Fruit fly (Drosophila melanogaster): ENCODE data around the gene CG12994.
A peak's percentile ranks its signal among the peaks of the same experiment; 100 is the strongest.

The CG12994 gene

DNA sequence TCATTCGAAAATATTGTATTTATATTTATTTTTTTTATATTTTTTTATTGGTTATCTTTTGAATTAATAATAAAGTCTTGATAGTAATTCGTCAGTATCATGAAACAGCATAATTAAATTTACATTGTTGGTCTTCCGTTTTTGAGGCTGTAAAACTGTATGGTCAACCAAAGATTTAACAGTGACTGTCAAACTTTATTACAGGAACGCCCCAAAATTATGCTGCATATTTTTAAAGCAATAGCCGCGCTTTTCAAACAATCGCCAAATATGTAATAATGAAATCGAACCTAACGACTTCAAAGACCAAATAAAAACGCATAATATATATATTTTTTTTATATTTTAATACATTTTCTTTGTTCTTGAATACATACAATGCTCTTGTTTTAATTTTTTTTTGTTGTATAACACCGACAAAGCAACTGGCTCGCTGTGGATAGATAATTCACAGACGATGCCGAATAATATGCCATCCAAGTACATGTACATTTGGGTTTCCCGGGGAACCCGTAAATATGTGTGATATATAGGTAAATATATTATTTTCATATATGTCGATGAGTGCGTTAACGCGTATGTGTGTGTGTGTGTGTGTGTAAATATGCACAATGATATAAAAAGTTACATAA is 12.2 kb upstream of the CG12994 start:
- TF ChIP-seq CG9948 (tag; optimal IDR thresholded peaks at IDR 0.05) (no peak), CG32121 (GFP tag; IDR thresholded peaks at IDR 0.05) (no peak), Pif1A (GFP tag; optimal IDR thresholded peaks at IDR 0.05) (no peak), CG14655 (GFP tag; optimal IDR thresholded peaks at IDR 0.05) (no peak), CG17806 (tag; optimal IDR thresholded peaks at IDR 0.05) (no peak), D1 (tag; optimal IDR thresholded peaks at IDR 0.05) (peak; percentile 88), EcR (GFP tag; optimal IDR thresholded peaks at IDR 0.05) (no peak)

DNA sequence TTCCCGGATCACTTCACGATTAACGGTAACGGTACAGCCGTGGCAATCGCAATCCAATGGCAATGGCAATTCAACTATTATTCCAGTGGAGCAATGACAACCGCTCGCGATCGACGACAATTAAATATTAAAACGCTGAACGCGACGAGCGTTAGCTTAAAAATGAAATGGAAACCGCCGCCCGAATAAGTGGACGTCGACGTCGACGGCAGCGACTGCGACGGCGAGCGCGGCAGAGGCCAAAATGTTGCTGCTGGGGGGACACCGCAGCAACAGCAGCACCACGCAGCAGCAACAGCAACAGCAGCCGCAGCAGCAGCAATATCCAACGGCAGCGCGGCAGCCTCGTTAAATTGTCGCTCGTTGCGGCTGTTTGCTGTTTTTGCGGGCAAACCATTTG is 8.6 kb upstream of the CG12994 start, which contains the start of gene CG8568:
Gene CG8568 (minus strand): TSS at position 101 of the 400 bp plus-strand sequence.
- TF ChIP-seq CG8301 (tag; optimal IDR thresholded peaks at IDR 0.05) (no peak), Pif1A (GFP tag; optimal IDR thresholded peaks at IDR 0.05) (no peak), CG34367 (tag; optimal IDR thresholded peaks at IDR 0.05) (no peak), CG13204 (GFP tag; optimal IDR thresholded peaks at IDR 0.05) (no peak), CG15710 (tag; optimal IDR thresholded peaks at IDR 0.05) (no peak), gl (tag; optimal IDR thresholded peaks at IDR 0.05) (no peak), fd96Ca (GFP tag; IDR thresholded peaks at IDR 0.05) (no peak), Ets98B (GFP tag; IDR thresholded peaks at IDR 0.05) (peak; percentile 24; the same call in 1 of the 2 replicates)

DNA sequence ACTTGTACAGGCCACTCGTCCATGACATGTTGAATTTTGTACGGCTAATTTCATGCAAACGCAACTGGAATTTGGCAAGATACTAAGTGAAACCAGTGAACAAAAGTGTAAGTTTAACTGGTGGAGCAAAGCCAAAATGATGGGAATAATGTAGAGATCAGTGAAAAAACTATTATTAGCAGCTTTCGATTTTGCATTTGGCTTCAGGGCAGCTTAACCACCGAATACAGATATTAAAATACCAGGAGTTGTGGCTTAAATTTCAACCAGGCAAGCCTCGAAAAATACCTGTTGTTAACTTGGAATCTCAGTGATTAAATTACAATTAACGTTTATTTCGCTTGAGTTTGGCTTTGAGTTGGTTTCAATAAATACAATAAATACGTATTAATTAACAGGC is 4.9 kb upstream of the CG12994 start, which contains the start of gene p-cup:
Gene p-cup (minus strand): TSS at position 101 of the 400 bp plus-strand sequence.
- no peak for TF ChIP-seq fd96Ca (GFP tag; IDR thresholded peaks at IDR 0.05)
- TF ChIP-seq Pif1B (GFP tag; optimal IDR thresholded peaks at IDR 0.05) = no peak
- TF ChIP-seq Pif1A (GFP tag; optimal IDR thresholded peaks at IDR 0.05) = no peak
- TF ChIP-seq CG8301 (tag; optimal IDR thresholded peaks at IDR 0.05) = no peak
- no peak for TF ChIP-seq Ets98B (GFP tag; IDR thresholded peaks at IDR 0.05)
- no peak for TF ChIP-seq CG12605 (GFP tag; IDR thresholded peaks at IDR 0.05)
- no peak for TF ChIP-seq CG4496 (GFP tag; IDR thresholded peaks at IDR 0.05)
- no peak for TF ChIP-seq CG34367 (tag; optimal IDR thresholded peaks at IDR 0.05)
- TF ChIP-seq Snoo (tag; optimal IDR thresholded peaks at IDR 0.05) = no peak
- TF ChIP-seq CG10348 (GFP tag; IDR thresholded peaks at IDR 0.05) = no peak
- no peak for TF ChIP-seq CG9948 (tag; optimal IDR thresholded peaks at IDR 0.05)
- no peak for TF ChIP-seq EcR (GFP tag; optimal IDR thresholded peaks at IDR 0.05)
- TF ChIP-seq D1 (tag; optimal IDR thresholded peaks at IDR 0.05) = no peak
- no peak for TF ChIP-seq gl (tag; optimal IDR thresholded peaks at IDR 0.05)
- no peak for TF ChIP-seq CG32121 (GFP tag; IDR thresholded peaks at IDR 0.05)
- TF ChIP-seq CG15710 (tag; optimal IDR thresholded peaks at IDR 0.05) = no peak
- TF ChIP-seq CG8159 (tag; optimal IDR thresholded peaks at IDR 0.05) = no peak
- no peak for TF ChIP-seq rn (GFP tag; IDR thresholded peaks at IDR 0.05)
- no peak for TF ChIP-seq CG17806 (tag; optimal IDR thresholded peaks at IDR 0.05)

DNA sequence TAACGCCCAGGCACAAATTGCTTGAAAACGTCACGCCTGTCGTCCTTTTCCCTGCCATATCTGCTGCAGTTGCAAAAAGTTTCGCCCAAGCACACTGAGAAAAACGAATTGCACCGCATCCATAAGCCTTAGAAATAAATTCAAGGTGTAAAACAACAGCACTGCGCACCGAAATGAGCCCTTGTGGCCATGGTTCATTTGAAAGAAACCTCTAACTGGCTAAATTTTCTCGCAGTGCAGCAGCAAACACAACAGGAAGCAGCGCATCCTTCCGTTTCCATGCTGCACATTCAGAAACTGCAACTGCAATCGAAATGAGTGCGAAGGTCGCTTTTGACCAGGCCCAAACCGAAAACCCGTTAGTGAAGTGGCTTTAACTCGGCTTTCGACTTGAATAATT is 19.4 kb downstream of the CG12994 start:
- TF ChIP-seq CG32121 (GFP tag; IDR thresholded peaks at IDR 0.05) = 0 out of 2 replicates have a peak, but pooled peaks have one; percentile 19
- peak; percentile 23 for TF ChIP-seq CG8159 (tag; optimal IDR thresholded peaks at IDR 0.05)
- TF ChIP-seq CG4496 (GFP tag; IDR thresholded peaks at IDR 0.05) = peak; percentile 61; the same call in 2 of the 3 replicates
- TF ChIP-seq Ets98B (GFP tag; IDR thresholded peaks at IDR 0.05) = no peak
- TF ChIP-seq D1 (tag; optimal IDR thresholded peaks at IDR 0.05) = no peak
- TF ChIP-seq Pif1A (GFP tag; optimal IDR thresholded peaks at IDR 0.05) = peak; percentile 7
- TF ChIP-seq fd96Ca (GFP tag; IDR thresholded peaks at IDR 0.05) = peak; percentile 38; the same call in 1 of the 3 replicates
- TF ChIP-seq CG17806 (tag; optimal IDR thresholded peaks at IDR 0.05) = no peak
- no peak for TF ChIP-seq CG15710 (tag; optimal IDR thresholded peaks at IDR 0.05)

DNA sequence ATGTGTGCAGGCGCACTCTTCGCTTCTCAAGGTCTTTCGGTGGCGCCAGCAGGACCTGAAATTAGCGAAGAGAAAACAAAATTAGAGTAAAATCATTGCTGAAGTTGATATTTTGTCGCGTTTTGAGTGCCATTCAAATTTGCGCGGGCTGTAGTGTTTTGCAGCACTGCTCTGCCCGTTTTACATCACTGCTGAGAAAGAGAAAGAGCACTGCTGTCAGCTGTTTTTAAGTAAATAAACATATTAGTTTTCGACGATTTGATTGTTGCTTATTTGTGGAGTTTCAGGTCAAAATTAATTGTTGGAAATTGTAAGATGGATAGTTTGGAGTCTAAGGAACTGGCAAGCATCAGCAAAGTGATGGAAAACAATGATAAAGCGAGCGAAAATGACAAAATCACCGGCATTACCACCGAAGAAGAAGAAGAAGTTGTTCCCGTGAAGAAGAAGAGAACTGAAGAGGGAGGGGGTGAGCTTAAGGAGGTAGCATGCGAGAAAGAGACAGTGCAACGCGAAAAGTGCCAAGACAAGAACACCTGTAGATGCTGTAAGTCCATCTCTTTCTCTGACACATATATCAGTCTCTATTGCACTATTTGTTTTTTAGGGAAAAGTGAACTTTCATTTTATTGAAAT is 20.4 kb downstream of the CG12994 start, which contains the start of gene ENGase:
Gene ENGase (plus strand): TSS at position 282 of the 636 bp plus-strand sequence.
- TF ChIP-seq CG4496 (GFP tag; IDR thresholded peaks at IDR 0.05) (0 out of 3 replicates have a peak, but pooled peaks have one; percentile 13), D1 (tag; optimal IDR thresholded peaks at IDR 0.05) (no peak), fd96Ca (GFP tag; IDR thresholded peaks at IDR 0.05) (0 out of 3 replicates have a peak, but pooled peaks have one; percentile 37), CG12605 (GFP tag; IDR thresholded peaks at IDR 0.05) (peak; percentile 24; the same call in 1 of the 2 replicates)

DNA sequence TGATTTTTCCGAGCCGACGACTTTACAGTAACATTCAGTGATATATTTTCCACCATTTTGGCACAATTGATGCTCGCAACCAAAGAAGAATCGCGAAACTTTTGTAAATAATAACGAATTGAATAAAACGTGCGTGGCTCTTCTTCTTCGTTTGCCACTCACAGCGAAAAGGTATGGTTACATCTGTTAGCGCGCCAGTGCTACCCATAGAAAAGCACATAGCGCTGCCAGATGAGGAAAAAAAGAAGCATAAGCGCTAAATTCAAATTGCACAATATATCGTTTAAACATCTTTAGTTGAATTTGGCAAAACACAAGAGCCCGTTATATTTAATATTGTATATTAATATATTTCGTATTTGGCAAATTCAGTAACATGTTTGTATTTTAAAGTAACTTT is 21.8 kb downstream of the CG12994 start, which contains the start of gene CG8611:
Gene CG8611 (minus strand): TSS at position 159 of the 400 bp plus-strand sequence.
- TF ChIP-seq CG8301 (tag; optimal IDR thresholded peaks at IDR 0.05) = no peak
- TF ChIP-seq Pif1A (GFP tag; optimal IDR thresholded peaks at IDR 0.05) = no peak
- no peak for TF ChIP-seq fd96Ca (GFP tag; IDR thresholded peaks at IDR 0.05)
- no peak for TF ChIP-seq CG10348 (GFP tag; IDR thresholded peaks at IDR 0.05)
- TF ChIP-seq CG17806 (tag; optimal IDR thresholded peaks at IDR 0.05) = no peak
- no peak for TF ChIP-seq Snoo (tag; optimal IDR thresholded peaks at IDR 0.05)
- TF ChIP-seq CG13204 (GFP tag; optimal IDR thresholded peaks at IDR 0.05) = no peak
- TF ChIP-seq CG32121 (GFP tag; IDR thresholded peaks at IDR 0.05) = no peak
- TF ChIP-seq D1 (tag; optimal IDR thresholded peaks at IDR 0.05) = no peak
- TF ChIP-seq EcR (GFP tag; optimal IDR thresholded peaks at IDR 0.05) = no peak
- TF ChIP-seq CG34367 (tag; optimal IDR thresholded peaks at IDR 0.05) = no peak
- TF ChIP-seq Pif1B (GFP tag; optimal IDR thresholded peaks at IDR 0.05) = no peak
- TF ChIP-seq rn (GFP tag; IDR thresholded peaks at IDR 0.05) = no peak
- TF ChIP-seq CG4496 (GFP tag; IDR thresholded peaks at IDR 0.05) = no peak
